Worm (Caenorhabditis elegans) whole organism, mixed stage, embryonic: ENCODE measurements around the gene ttm-2.

ENCODE experiments used
- blmp-1 ChIP-seq: fragments of 150-350 bp; optimal IDR thresholded peaks from 2 replicates; lab custom pipeline; 2014; ENCODE audit warnings: missing biosample characterization, missing genetic modification characterization
- lin-32 ChIP-seq: fragments of 200-800 bp; sonication (Bioruptor generic); optimal IDR thresholded peaks from 2 replicates; lab custom pipeline; 2018; ENCODE audit warnings: mild to moderate bottlenecking, missing genetic modification characterization, missing compliant biosample characterization
- mab-5 ChIP-seq: fragments of 150-350 bp; optimal IDR thresholded peaks from 2 replicates; lab custom pipeline; 2014; ENCODE audit warnings: missing biosample characterization, missing genetic modification characterization
- mep-1 ChIP-seq: fragments of 150-350 bp; optimal IDR thresholded peaks from 2 replicates; lab custom pipeline; 2017; ENCODE audit warnings: missing biosample characterization, missing genetic modification reagents, missing genetic modification characterization, inconsistent platforms
- nhr-237 ChIP-seq: fragments of 150-350 bp; optimal IDR thresholded peaks from 2 replicates; lab custom pipeline; 2014; ENCODE audit warnings: missing biosample characterization, missing genetic modification characterization
- nhr-76 ChIP-seq: sonication (generic microtip); optimal IDR thresholded peaks from 2 replicates; lab custom pipeline; 2017; ENCODE audit warnings: missing biosample characterization, missing genetic modification characterization
- snpc-4 ChIP-seq: fragments of 150-350 bp; optimal IDR thresholded peaks from 2 replicates; lab custom pipeline; 2014; ENCODE audit warnings: missing biosample characterization, missing genetic modification characterization

DNA sequence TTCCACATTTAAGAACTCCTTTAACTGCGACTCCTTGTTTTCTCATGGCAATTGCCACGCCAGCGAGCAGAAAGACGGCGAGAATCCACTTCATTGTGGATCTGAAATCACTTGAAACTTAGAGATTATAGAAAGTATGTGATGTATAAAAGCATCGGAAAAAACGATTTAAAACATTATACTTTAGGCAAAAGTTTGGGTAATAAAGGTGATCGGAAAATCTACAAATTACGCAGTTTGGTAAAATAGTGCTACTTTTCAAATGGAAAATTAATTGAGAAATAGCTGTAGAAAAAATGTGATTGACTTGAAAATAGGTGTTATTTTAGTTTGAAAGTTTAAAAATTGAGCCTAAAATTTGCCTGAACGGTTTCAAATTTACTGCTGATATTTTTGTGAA, 38.4 kb downstream of the ttm-2 start, which contains the start of gene ttr-41:
- TF ChIP-seq mab-5 (tag; lab: Kevin White, UChicago) (no peak), mep-1 (tag; lab: Kevin White, UChicago) (no peak), lin-32 (GFP tag; lab: Kevin White, UChicago) (no peak), nhr-237 (tag; lab: Kevin White, UChicago) (no peak), snpc-4 (tag; lab: Kevin White, UChicago) (no peak), blmp-1 (no peak), nhr-76 (no peak)
